Worm (Caenorhabditis elegans) whole organism, L2 larva: ENCODE measurements around the gene W09D10.4.

Experiments
- C34F6.9 ChIP-seq: fragments of 150-350 bp; optimal IDR thresholded peaks from 2 replicates; lab custom pipeline; 2014; ENCODE audit warnings: missing biosample characterization, missing genetic modification characterization
- F13H6.1 ChIP-seq: sonication (generic microtip); optimal IDR thresholded peaks from 2 replicates; lab custom pipeline; 2016; ENCODE audit warnings: missing genetic modification characterization, missing compliant biosample characterization
- R02D3.7 ChIP-seq: fragments of 150-350 bp; optimal IDR thresholded peaks from 2 replicates; lab custom pipeline; 2014; ENCODE audit warnings: missing biosample characterization, missing genetic modification characterization
- Y55F3AM.14 ChIP-seq: fragments of 200-800 bp; sonication (Bioruptor generic); optimal IDR thresholded peaks from 2 replicates; lab custom pipeline; 2018; ENCODE audit warnings: mild to moderate bottlenecking, missing genetic modification characterization, missing compliant biosample characterization
- ZK546.5 ChIP-seq: sonication (generic microtip); optimal IDR thresholded peaks from 2 replicates; lab custom pipeline; 2017; ENCODE audit warnings: missing biosample characterization, missing genetic modification characterization
- alr-1 ChIP-seq: fragments of 150-350 bp; optimal IDR thresholded peaks from 2 replicates; lab custom pipeline; 2014; ENCODE audit warnings: missing biosample characterization, missing genetic modification characterization
- aly-2 ChIP-seq: fragments of 150-350 bp; optimal IDR thresholded peaks from 2 replicates; lab custom pipeline; 2014; ENCODE audit warnings: missing biosample characterization, missing genetic modification characterization
- ama-1 ChIP-seq: fragments of 150-350 bp; optimal IDR thresholded peaks from 2 replicates; lab custom pipeline; 2018; ENCODE audit warnings: inconsistent platforms
- blmp-1 ChIP-seq: sonication (generic microtip); optimal IDR thresholded peaks from 2 replicates; lab custom pipeline; 2017; ENCODE audit warnings: missing genetic modification characterization, mild to moderate bottlenecking, missing compliant biosample characterization, antibody characterized with exemption, moderate library complexity; ENCODE audit not compliant: insufficient read depth
- ceh-16 ChIP-seq: fragments of 150-350 bp; optimal IDR thresholded peaks from 2 replicates; lab custom pipeline; 2014; ENCODE audit warnings: missing biosample characterization, missing genetic modification characterization
- ceh-82 ChIP-seq: fragments of 150-350 bp; optimal IDR thresholded peaks from 2 replicates; lab custom pipeline; 2014; ENCODE audit warnings: missing biosample characterization, missing genetic modification characterization
- crh-2 ChIP-seq: sonication (generic microtip); optimal IDR thresholded peaks from 2 replicates; lab custom pipeline; 2017; ENCODE audit warnings: missing biosample characterization, missing genetic modification characterization
- dmd-4 ChIP-seq: sonication (generic microtip); optimal IDR thresholded peaks from 2 replicates; lab custom pipeline; 2017; ENCODE audit warnings: missing biosample characterization, missing genetic modification characterization
- egl-27 ChIP-seq: sonication (generic microtip); optimal IDR thresholded peaks from 3 replicates; lab custom pipeline; 2017; ENCODE audit warnings: missing biosample characterization, missing genetic modification reagents, missing genetic modification characterization
- elt-1 ChIP-seq: fragments of 150-350 bp; optimal IDR thresholded peaks from 2 replicates; lab custom pipeline; 2014; ENCODE audit warnings: missing biosample characterization, missing genetic modification characterization
- elt-3 ChIP-seq: sonication (generic microtip); optimal IDR thresholded peaks from 2 replicates; lab custom pipeline; 2017; ENCODE audit warnings: missing biosample characterization, missing genetic modification characterization
- fos-1 ChIP-seq: fragments of 150-350 bp; optimal IDR thresholded peaks from 2 replicates; lab custom pipeline; 2014; ENCODE audit warnings: missing biosample characterization, missing genetic modification characterization
- gmeb-1 ChIP-seq: fragments of 150-350 bp; optimal IDR thresholded peaks from 2 replicates; lab custom pipeline; 2014; ENCODE audit warnings: missing biosample characterization, missing genetic modification characterization
- lin-13 ChIP-seq: fragments of 150-350 bp; optimal IDR thresholded peaks from 2 replicates; lab custom pipeline; 2014; ENCODE audit warnings: missing biosample characterization, missing genetic modification reagents, missing genetic modification characterization
- lsy-2 ChIP-seq, 2 experiments: fragments of 150-350 bp in 1 of 2; sonication (generic microtip) in 1 of 2; optimal IDR thresholded peaks; 2 replicates each; lab custom pipeline; 2014 to 2017; ENCODE audit warnings: missing biosample characterization in 2 of 2, missing genetic modification characterization in 2 of 2
- mab-5 ChIP-seq: fragments of 150-350 bp; optimal IDR thresholded peaks from 2 replicates; lab custom pipeline; 2014; ENCODE audit warnings: missing biosample characterization, missing genetic modification characterization
- mbf-1 ChIP-seq: sonication (generic microtip); optimal IDR thresholded peaks from 2 replicates; lab custom pipeline; 2017; ENCODE audit warnings: missing biosample characterization, missing genetic modification characterization
- mdl-1 ChIP-seq, 2 experiments: fragments of 150-350 bp in 1 of 2; sonication (generic microtip) in 1 of 2; optimal IDR thresholded peaks; 2 replicates each; lab custom pipeline; 2017; ENCODE audit warnings: missing biosample characterization in 2 of 2, missing genetic modification characterization in 2 of 2
- nhr-10 ChIP-seq: sonication (generic microtip); optimal IDR thresholded peaks from 2 replicates; lab custom pipeline; 2017; ENCODE audit warnings: missing biosample characterization, missing genetic modification characterization
- nhr-11 ChIP-seq: fragments of 150-350 bp; optimal IDR thresholded peaks from 2 replicates; lab custom pipeline; 2014; ENCODE audit warnings: missing biosample characterization, missing genetic modification characterization
- nhr-12 ChIP-seq: fragments of 150-350 bp; optimal IDR thresholded peaks from 2 replicates; lab custom pipeline; 2014; ENCODE audit warnings: missing biosample characterization, missing genetic modification characterization
- nhr-129 ChIP-seq: fragments of 150-350 bp; optimal IDR thresholded peaks from 2 replicates; lab custom pipeline; 2014; ENCODE audit warnings: missing biosample characterization, missing genetic modification characterization
- nhr-21 ChIP-seq: fragments of 150-350 bp; optimal IDR thresholded peaks from 2 replicates; lab custom pipeline; 2014; ENCODE audit warnings: missing biosample characterization, missing genetic modification characterization
- nhr-23 ChIP-seq: fragments of 150-350 bp; optimal IDR thresholded peaks from 2 replicates; lab custom pipeline; 2014; ENCODE audit warnings: missing biosample characterization, missing genetic modification reagents, missing genetic modification characterization
- nhr-237 ChIP-seq: fragments of 150-350 bp; optimal IDR thresholded peaks from 2 replicates; lab custom pipeline; 2014; ENCODE audit warnings: missing biosample characterization, missing genetic modification characterization
- nhr-25 ChIP-seq: fragments of 150-350 bp; sonication (generic microtip); optimal IDR thresholded peaks from 3 replicates; lab custom pipeline; 2014; ENCODE audit warnings: missing biosample characterization, missing genetic modification characterization
- nhr-6 ChIP-seq: fragments of 150-350 bp; optimal IDR thresholded peaks from 2 replicates; lab custom pipeline; 2014; ENCODE audit warnings: missing biosample characterization, missing genetic modification characterization
- nhr-77 ChIP-seq: fragments of 150-350 bp; optimal IDR thresholded peaks from 2 replicates; lab custom pipeline; 2014; ENCODE audit warnings: missing biosample characterization, missing genetic modification characterization
- peb-1 ChIP-seq: fragments of 150-350 bp; optimal IDR thresholded peaks from 2 replicates; lab custom pipeline; 2014; ENCODE audit warnings: missing biosample characterization, missing genetic modification characterization
- sem-4 ChIP-seq: fragments of 150-350 bp; optimal IDR thresholded peaks from 2 replicates; lab custom pipeline; 2014; ENCODE audit warnings: missing biosample characterization, missing genetic modification reagents, missing genetic modification characterization
- skn-1 ChIP-seq: sonication (generic microtip); optimal IDR thresholded peaks from 2 replicates; lab custom pipeline; 2017; ENCODE audit warnings: missing biosample characterization, missing genetic modification characterization
- sma-3 ChIP-seq: sonication (generic microtip); optimal IDR thresholded peaks from 2 replicates; lab custom pipeline; 2016; ENCODE audit warnings: missing genetic modification reagents, missing genetic modification characterization, missing compliant biosample characterization
- sma-9 ChIP-seq, 2 experiments: fragments of 150-350 bp in 1 of 2; sonication (generic microtip) in 1 of 2; optimal IDR thresholded peaks; 2 replicates each; lab custom pipeline; 2014 to 2016; ENCODE audit warnings: missing genetic modification characterization in 2 of 2, mild to moderate bottlenecking in 1 of 2, missing biosample characterization in 1 of 2, missing compliant biosample characterization in 1 of 2, missing genetic modification reagents in 1 of 2, moderate library complexity in 1 of 2
- snpc-4 ChIP-seq: fragments of 150-350 bp; optimal IDR thresholded peaks from 2 replicates; lab custom pipeline; 2014; ENCODE audit warnings: missing biosample characterization, missing genetic modification characterization
- unc-39 ChIP-seq: fragments of 150-350 bp; optimal IDR thresholded peaks from 2 replicates; lab custom pipeline; 2014; ENCODE audit warnings: missing biosample characterization, missing genetic modification characterization
- unc-62 ChIP-seq: fragments of 150-350 bp; optimal IDR thresholded peaks from 2 replicates; lab custom pipeline; 2014; ENCODE audit warnings: missing biosample characterization, missing genetic modification reagents, missing genetic modification characterization
- zag-1 ChIP-seq: fragments of 150-350 bp; optimal IDR thresholded peaks from 2 replicates; lab custom pipeline; 2014; ENCODE audit warnings: missing biosample characterization, missing genetic modification characterization
- ztf-11 ChIP-seq: sonication (generic microtip); optimal IDR thresholded peaks from 2 replicates; lab custom pipeline; 2017; ENCODE audit warnings: missing biosample characterization, missing genetic modification characterization

The W09D10.4 gene

DNA sequence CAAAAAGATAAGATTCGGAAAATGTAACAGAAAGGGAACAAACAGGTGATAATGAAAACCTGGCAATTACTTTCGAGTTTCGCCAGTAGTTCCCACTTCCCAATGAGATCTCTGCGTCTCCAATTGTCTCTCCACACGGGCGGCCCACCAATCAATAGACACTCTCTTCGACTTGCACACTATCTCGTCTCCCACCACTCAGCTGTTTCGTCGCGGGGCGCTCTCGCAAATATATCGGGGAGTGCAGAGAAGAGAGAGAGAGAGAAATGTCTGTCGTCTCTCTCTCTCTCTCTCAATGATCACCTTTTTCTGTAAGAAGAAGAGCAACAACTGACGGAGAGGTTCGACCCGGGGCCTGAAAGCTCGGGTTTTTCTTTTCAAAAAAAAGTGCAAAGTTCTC lies 4.2 kb upstream of the W09D10.4 start (continued):
- TF ChIP-seq R02D3.7 (tag; lab: Kevin White, UChicago) (no peak), sem-4 (tag; lab: Kevin White, UChicago) (peak; percentile 85), fos-1 (tag; lab: Kevin White, UChicago) (peak; percentile 88), blmp-1 (peak; percentile 35), C34F6.9 (tag; lab: Kevin White, UChicago) (peak; percentile 92), ZK546.5 (tag; lab: Kevin White, UChicago) (no peak), mdl-1 (tag; optimal IDR thresholded peaks at IDR 0.05; lab: Kevin White, UChicago) (peak; percentile 50 to 69), nhr-237 (tag; lab: Kevin White, UChicago) (peak; percentile 31), skn-1 (tag; lab: Kevin White, UChicago) (no peak), egl-27 (tag; lab: Kevin White, UChicago) (peak; percentile 83), zag-1 (tag; lab: Kevin White, UChicago) (peak; percentile 43), nhr-23 (tag; lab: Kevin White, UChicago) (no peak), sma-3 (peak; percentile 83), elt-3 (tag; lab: Kevin White, UChicago) (no peak), lsy-2 (tag; optimal IDR thresholded peaks at IDR 0.05; lab: Kevin White, UChicago) (peak; percentile 57 to 87)

ce11 chrIII:10719057-10719456 lies 3.1 kb upstream of the W09D10.4 start:
- no peak for TF ChIP-seq aly-2
- TF ChIP-seq nhr-12 (tag; lab: Kevin White, UChicago): no peak
- peak; percentile 20 for TF ChIP-seq nhr-129 (tag; lab: Kevin White, UChicago)
- TF ChIP-seq crh-2 (tag; lab: Kevin White, UChicago): peak; percentile 94
- peak; percentile 55 for TF ChIP-seq blmp-1
- TF ChIP-seq ceh-82: no peak
- peak; percentile 50 for TF ChIP-seq F13H6.1 (tag; lab: Kevin White, UChicago)
- TF ChIP-seq nhr-6 (tag; lab: Kevin White, UChicago): no peak
- TF ChIP-seq nhr-77 (tag; lab: Kevin White, UChicago): no peak
- TF ChIP-seq gmeb-1: peak; percentile 9
- peak; percentile 81 for TF ChIP-seq sma-9 (GFP tag; optimal IDR thresholded peaks at IDR 0.05; lab: Kevin White, UChicago)
- no peak for TF ChIP-seq sma-9 (tag; optimal IDR thresholded peaks at IDR 0.05; lab: Kevin White, UChicago)
- peak; percentile 5 for TF ChIP-seq lin-13 (GFP tag; lab: Kevin White, UChicago)
- peak; percentile 52 for TF ChIP-seq sma-3
- TF ChIP-seq fos-1 (tag; lab: Kevin White, UChicago): peak; percentile 61
- peak; percentile 58 for TF ChIP-seq nhr-25 (tag; lab: Kevin White, UChicago)

DNA sequence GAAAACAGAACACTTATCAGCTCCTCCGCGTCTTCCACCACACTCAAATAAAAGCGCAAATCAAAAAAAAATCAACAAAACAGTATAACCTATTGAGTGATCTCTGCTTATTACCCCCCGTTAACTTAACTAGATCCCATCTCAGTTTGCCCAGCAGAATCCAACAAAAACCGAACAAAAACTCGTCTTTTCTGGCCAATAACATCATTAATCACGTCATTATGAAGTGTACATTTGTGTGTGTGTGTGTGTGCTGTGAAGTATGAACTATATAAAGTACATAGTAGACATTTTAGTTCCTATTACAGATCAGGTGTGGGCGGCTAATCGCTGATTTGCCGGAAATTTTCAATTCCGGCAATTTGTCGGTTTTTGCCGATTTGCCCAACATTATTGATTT lies 2.1 kb upstream of the W09D10.4 start:
- TF ChIP-seq elt-3 (tag; lab: Kevin White, UChicago): no peak
- TF ChIP-seq lin-13 (GFP tag; lab: Kevin White, UChicago): no peak
- TF ChIP-seq nhr-6 (tag; lab: Kevin White, UChicago): no peak
- no peak for TF ChIP-seq mdl-1 (tag; optimal IDR thresholded peaks at IDR 0.05; lab: Kevin White, UChicago)
- no peak for TF ChIP-seq sem-4 (tag; lab: Kevin White, UChicago)
- TF ChIP-seq C34F6.9 (tag; lab: Kevin White, UChicago): no peak
- no peak for TF ChIP-seq sma-3
- TF ChIP-seq dmd-4 (tag; lab: Kevin White, UChicago): no peak
- peak; percentile 3 for TF ChIP-seq Y55F3AM.14 (GFP tag; lab: Kevin White, UChicago)
- TF ChIP-seq nhr-25 (tag; lab: Kevin White, UChicago): peak; percentile 6
- TF ChIP-seq sma-9 (GFP tag; optimal IDR thresholded peaks at IDR 0.05; lab: Kevin White, UChicago): peak; percentile 30
- no peak for TF ChIP-seq sma-9 (tag; optimal IDR thresholded peaks at IDR 0.05; lab: Kevin White, UChicago)
- TF ChIP-seq blmp-1: no peak
- no peak for TF ChIP-seq nhr-10
- TF ChIP-seq nhr-21 (tag; lab: Kevin White, UChicago): no peak
- TF ChIP-seq lsy-2 (tag; optimal IDR thresholded peaks at IDR 0.05; lab: Kevin White, UChicago): no peak
- TF ChIP-seq ZK546.5 (tag; lab: Kevin White, UChicago): no peak
- TF ChIP-seq nhr-237 (tag; lab: Kevin White, UChicago): no peak
- no peak for TF ChIP-seq nhr-77 (tag; lab: Kevin White, UChicago)
- TF ChIP-seq crh-2 (tag; lab: Kevin White, UChicago): peak; percentile 11

DNA sequence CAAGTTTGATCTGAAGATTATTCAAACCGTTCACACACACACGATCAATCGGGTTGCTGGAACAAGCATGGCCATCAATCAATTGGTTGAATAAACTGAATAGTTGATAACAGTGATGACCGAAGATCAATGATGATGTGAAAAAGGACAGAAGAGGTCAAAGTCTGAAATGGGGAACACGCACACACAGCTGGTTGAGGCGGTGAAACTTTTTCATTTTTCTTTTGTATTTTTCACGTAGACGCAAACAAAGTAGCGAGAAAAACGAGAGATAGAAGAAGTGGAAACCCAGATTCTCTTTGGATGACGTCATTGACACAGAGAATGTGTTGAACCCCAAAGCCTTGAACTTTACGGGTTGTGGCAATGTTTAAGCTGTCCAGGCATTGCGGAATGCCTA lies 1.5 kb upstream of the W09D10.4 start:
- TF ChIP-seq blmp-1: peak; percentile 89
- TF ChIP-seq nhr-129 (tag; lab: Kevin White, UChicago): peak; percentile 88
- TF ChIP-seq ZK546.5 (tag; lab: Kevin White, UChicago): no peak
- no peak for TF ChIP-seq mdl-1 (tag; optimal IDR thresholded peaks at IDR 0.05; lab: Kevin White, UChicago)
- TF ChIP-seq lin-13 (GFP tag; lab: Kevin White, UChicago): no peak
- TF ChIP-seq alr-1 (tag; lab: Kevin White, UChicago): no peak
- TF ChIP-seq sma-3: peak; percentile 86
- TF ChIP-seq egl-27 (tag; lab: Kevin White, UChicago): peak; percentile 62
- no peak for TF ChIP-seq snpc-4 (tag; lab: Kevin White, UChicago)
- no peak for TF ChIP-seq nhr-237 (tag; lab: Kevin White, UChicago)
- no peak for TF ChIP-seq mbf-1 (tag; lab: Kevin White, UChicago)
- no peak for TF ChIP-seq Y55F3AM.14 (GFP tag; lab: Kevin White, UChicago)
- peak; percentile 81 for TF ChIP-seq crh-2 (tag; lab: Kevin White, UChicago)
- peak; percentile 20 for TF ChIP-seq nhr-6 (tag; lab: Kevin White, UChicago)
- no peak for TF ChIP-seq nhr-11 (tag; lab: Kevin White, UChicago)
- TF ChIP-seq dmd-4 (tag; lab: Kevin White, UChicago): no peak
- TF ChIP-seq fos-1 (tag; lab: Kevin White, UChicago): peak; percentile 62
- no peak for TF ChIP-seq unc-39 (tag; lab: Kevin White, UChicago)
- no peak for TF ChIP-seq ama-1 (lab: Kevin White, UChicago)
- TF ChIP-seq mab-5 (tag; lab: Kevin White, UChicago): peak; percentile 12
- TF ChIP-seq ztf-11 (tag; lab: Kevin White, UChicago): no peak
- TF ChIP-seq nhr-77 (tag; lab: Kevin White, UChicago): no peak
- no peak for TF ChIP-seq unc-62
- no peak for TF ChIP-seq ceh-16
- TF ChIP-seq F13H6.1 (tag; lab: Kevin White, UChicago): peak; percentile 80
- TF ChIP-seq elt-1 (tag; lab: Kevin White, UChicago): no peak
- TF ChIP-seq peb-1: no peak
- TF ChIP-seq C34F6.9 (tag; lab: Kevin White, UChicago): peak; percentile 46
